Worm (Caenorhabditis elegans) whole organism, L1 larva: ENCODE measurements around the gene ama-1.
A peak's percentile ranks its signal among the peaks of the same experiment; 100 is the strongest.

ENCODE experiments used
- C16A3.4 ChIP-seq: fragments of 150-350 bp; optimal IDR thresholded peaks from 2 replicates; lab custom pipeline; 2014; ENCODE audit warnings: missing biosample characterization, missing genetic modification characterization
- F16B12.6 ChIP-seq: fragments of 150-350 bp; optimal IDR thresholded peaks from 2 replicates; lab custom pipeline; 2014; ENCODE audit warnings: missing biosample characterization, missing genetic modification characterization
- alr-1 ChIP-seq: fragments of 200-800 bp; sonication (Bioruptor generic); optimal IDR thresholded peaks from 2 replicates; lab custom pipeline; 2018; ENCODE audit warnings: borderline replicate concordance, mild to moderate bottlenecking, missing genetic modification characterization, missing compliant biosample characterization
- ama-1 ChIP-seq: fragments of 150-350 bp; optimal IDR thresholded peaks from 2 replicates; lab custom pipeline; 2014
- blmp-1 ChIP-seq: fragments of 150-350 bp; optimal IDR thresholded peaks from 2 replicates; lab custom pipeline; 2014; ENCODE audit warnings: missing biosample characterization, missing genetic modification characterization
- ceh-82 ChIP-seq, 3 experiments: fragments of 150-350 bp in 1 of 3; sonication (generic microtip) in 2 of 3; optimal IDR thresholded peaks; 2 replicates each; lab custom pipeline; 2014 to 2017; ENCODE audit warnings: missing biosample characterization in 3 of 3, missing genetic modification characterization in 3 of 3
- dpl-1 ChIP-seq, 3 experiments: fragments of 150-350 bp in 2 of 3; sonication (generic microtip) in 1 of 3; optimal IDR thresholded peaks; 2 replicates each; lab custom pipeline; 2014 to 2017; ENCODE audit warnings: missing biosample characterization in 3 of 3, missing genetic modification characterization in 3 of 3, missing genetic modification reagents in 3 of 3
- dsc-1 ChIP-seq: sonication (generic microtip); optimal IDR thresholded peaks from 2 replicates; lab custom pipeline; 2016; ENCODE audit warnings: mild to moderate bottlenecking, missing genetic modification characterization, missing compliant biosample characterization
- efl-1 ChIP-seq, 4 experiments: fragments of 150-350 bp; optimal IDR thresholded peaks in 3 of 4; peaks in 1 of 4; 1 replicate in 1 of 4; 2 replicates in 3 of 4; lab custom pipeline; 2014; ENCODE audit warnings: missing biosample characterization in 2 of 4, missing genetic modification characterization in 2 of 4, missing genetic modification reagents in 2 of 4
- egl-13 ChIP-seq: sonication (generic microtip); optimal IDR thresholded peaks from 2 replicates; lab custom pipeline; 2016; ENCODE audit warnings: missing genotype, missing genetic modification reagents, missing genetic modification characterization, missing compliant biosample characterization
- egl-27 ChIP-seq, 2 experiments: fragments of 150-350 bp in 1 of 2; sonication (generic microtip); optimal IDR thresholded peaks; 3 replicates each; lab custom pipeline; 2017 to 2018; ENCODE audit warnings: missing biosample characterization in 2 of 2, missing genetic modification characterization in 2 of 2, missing genetic modification reagents in 2 of 2
- elt-3 ChIP-seq, 6 experiments: fragments of 150-350 bp in 1 of 6; sonication (generic microtip); optimal IDR thresholded peaks; 2 replicates each; lab custom pipeline; 2017 to 2018; ENCODE audit warnings: missing biosample characterization in 6 of 6, missing genetic modification characterization in 6 of 6, inconsistent platforms in 1 of 6
- fkh-10 ChIP-seq: sonication (generic microtip); optimal IDR thresholded peaks from 2 replicates; lab custom pipeline; 2017; ENCODE audit warnings: missing biosample characterization, missing genetic modification reagents, missing genetic modification characterization
- fkh-8 ChIP-seq: sonication (generic microtip); optimal IDR thresholded peaks from 2 replicates; lab custom pipeline; 2016; ENCODE audit warnings: mild to moderate bottlenecking, missing genetic modification characterization, missing compliant biosample characterization
- fos-1 ChIP-seq: fragments of 150-350 bp; optimal IDR thresholded peaks from 2 replicates; lab custom pipeline; 2014; ENCODE audit warnings: missing biosample characterization, missing genetic modification characterization
- hlh-17 ChIP-seq: fragments of 200-800 bp; sonication (Bioruptor generic); optimal IDR thresholded peaks from 2 replicates; lab custom pipeline; 2018; ENCODE audit warnings: missing genetic modification characterization, mild to moderate bottlenecking, missing compliant biosample characterization, moderate library complexity, borderline replicate concordance
- jun-1 ChIP-seq: fragments of 150-350 bp; optimal IDR thresholded peaks from 2 replicates; lab custom pipeline; 2014; ENCODE audit warnings: missing biosample characterization, missing genetic modification reagents, missing genetic modification characterization
- lin-13 ChIP-seq: fragments of 150-350 bp; optimal IDR thresholded peaks from 2 replicates; lab custom pipeline; 2014; ENCODE audit warnings: missing biosample characterization, missing genetic modification reagents, missing genetic modification characterization
- lin-14 ChIP-seq: fragments of 200-800 bp; sonication (Bioruptor generic); optimal IDR thresholded peaks from 2 replicates; lab custom pipeline; 2018; ENCODE audit warnings: mild to moderate bottlenecking, missing genetic modification characterization, moderate library complexity, missing compliant biosample characterization
- lin-35 ChIP-seq, 2 experiments: fragments of 150-350 bp; optimal IDR thresholded peaks; 2 replicates each; lab custom pipeline; 2014; ENCODE audit warnings: missing biosample characterization in 2 of 2, missing genetic modification characterization in 2 of 2, missing genetic modification reagents in 2 of 2
- lir-3 ChIP-seq: sonication (generic microtip); optimal IDR thresholded peaks from 2 replicates; lab custom pipeline; 2016; ENCODE audit warnings: mild to moderate bottlenecking, missing genetic modification characterization, moderate library complexity, missing compliant biosample characterization; ENCODE audit not compliant: poor library complexity
- lsy-2 ChIP-seq, 2 experiments: fragments of 150-350 bp; optimal IDR thresholded peaks; 2 replicates each; lab custom pipeline; 2014; ENCODE audit warnings: missing biosample characterization in 2 of 2, missing genetic modification characterization in 2 of 2
- mab-9 ChIP-seq: fragments of 200-800 bp; sonication (Bioruptor generic); IDR thresholded peaks from 2 replicates; pipeline ENCODE4 v1.3.6; 2022; ENCODE audit warnings: missing genetic modification reagents, missing genetic modification characterization, missing compliant biosample characterization
- mdl-1 ChIP-seq, 2 experiments: fragments of 150-350 bp; optimal IDR thresholded peaks; 2 replicates each; lab custom pipeline; 2014 to 2017; ENCODE audit warnings: missing biosample characterization in 2 of 2, missing genetic modification characterization in 2 of 2, inconsistent platforms in 1 of 2
- mep-1 ChIP-seq: fragments of 150-350 bp; optimal IDR thresholded peaks from 2 replicates; lab custom pipeline; 2014; ENCODE audit warnings: missing biosample characterization, missing genetic modification characterization
- nhr-19 ChIP-seq: fragments of 200-800 bp; sonication (Bioruptor generic); conservative IDR thresholded peaks from 2 replicates; pipeline ENCODE4 v1.3.6; 2022; ENCODE audit warnings: missing genetic modification characterization, missing compliant biosample characterization
- nhr-20 ChIP-seq: sonication (generic microtip); optimal IDR thresholded peaks from 2 replicates; lab custom pipeline; 2016; ENCODE audit warnings: mild to moderate bottlenecking, missing genetic modification characterization, missing compliant biosample characterization
- nhr-237 ChIP-seq: fragments of 150-350 bp; optimal IDR thresholded peaks from 2 replicates; lab custom pipeline; 2014; ENCODE audit warnings: missing biosample characterization, missing genetic modification characterization
- nhr-28 ChIP-seq: fragments of 150-350 bp; optimal IDR thresholded peaks from 2 replicates; lab custom pipeline; 2014; ENCODE audit warnings: missing biosample characterization, missing genetic modification characterization
- nhr-47 ChIP-seq: sonication (generic microtip); optimal IDR thresholded peaks from 2 replicates; lab custom pipeline; 2016; ENCODE audit warnings: mild to moderate bottlenecking, missing genetic modification characterization, moderate library complexity, missing compliant biosample characterization
- nhr-71 ChIP-seq: sonication (generic microtip); optimal IDR thresholded peaks from 2 replicates; lab custom pipeline; 2016; ENCODE audit warnings: mild to moderate bottlenecking, missing genetic modification characterization, moderate library complexity, missing compliant biosample characterization
- nhr-76 ChIP-seq: sonication (generic microtip); optimal IDR thresholded peaks from 2 replicates; lab custom pipeline; 2017; ENCODE audit warnings: missing biosample characterization, missing genetic modification characterization
- nhr-77 ChIP-seq: fragments of 150-350 bp; optimal IDR thresholded peaks from 2 replicates; lab custom pipeline; 2014; ENCODE audit warnings: missing biosample characterization, missing genetic modification characterization
- nhr-84 ChIP-seq: sonication (generic microtip); optimal IDR thresholded peaks from 2 replicates; lab custom pipeline; 2017; ENCODE audit warnings: missing biosample characterization, missing genetic modification characterization
- nhr-90 ChIP-seq: sonication (generic microtip); optimal IDR thresholded peaks from 2 replicates; lab custom pipeline; 2016; ENCODE audit warnings: mild to moderate bottlenecking, missing genetic modification characterization, missing compliant biosample characterization; ENCODE audit not compliant: poor library complexity
- pax-3 ChIP-seq: fragments of 200-800 bp; sonication (Bioruptor generic); optimal IDR thresholded peaks from 2 replicates; lab custom pipeline; 2018; ENCODE audit warnings: mild to moderate bottlenecking, missing genetic modification characterization, moderate library complexity, missing compliant biosample characterization
- rnt-1 ChIP-seq: sonication (generic microtip); optimal IDR thresholded peaks from 2 replicates; lab custom pipeline; 2016; ENCODE audit warnings: mild to moderate bottlenecking, missing genetic modification characterization, moderate library complexity, missing compliant biosample characterization
- skn-1 ChIP-seq: fragments of 150-350 bp; optimal IDR thresholded peaks from 2 replicates; lab custom pipeline; 2014; ENCODE audit warnings: missing biosample characterization, missing genetic modification characterization
- snpc-4 ChIP-seq: fragments of 150-350 bp; optimal IDR thresholded peaks from 2 replicates; lab custom pipeline; 2014; ENCODE audit warnings: missing biosample characterization, missing genetic modification characterization
- snu-23 ChIP-seq: sonication (generic microtip); optimal IDR thresholded peaks from 2 replicates; lab custom pipeline; 2016; ENCODE audit warnings: missing genetic modification characterization, missing compliant biosample characterization
- sox-4 ChIP-seq: sonication (generic microtip); optimal IDR thresholded peaks from 2 replicates; lab custom pipeline; 2016; ENCODE audit warnings: missing genetic modification characterization, missing compliant biosample characterization
- swsn-7 ChIP-seq: sonication (generic microtip); optimal IDR thresholded peaks from 2 replicates; lab custom pipeline; 2016; ENCODE audit warnings: missing genetic modification characterization, missing compliant biosample characterization
- tbx-2 ChIP-seq: sonication (generic microtip); optimal IDR thresholded peaks from 2 replicates; lab custom pipeline; 2016; ENCODE audit warnings: missing genetic modification characterization, missing compliant biosample characterization
- unc-130 ChIP-seq: fragments of 150-350 bp; optimal IDR thresholded peaks from 2 replicates; lab custom pipeline; 2017; ENCODE audit warnings: missing biosample characterization, missing genetic modification characterization, inconsistent platforms
- unc-62 ChIP-seq: fragments of 150-350 bp; optimal IDR thresholded peaks from 2 replicates; lab custom pipeline; 2014; ENCODE audit warnings: missing biosample characterization, missing genetic modification reagents, missing genetic modification characterization
- unc-98 ChIP-seq: fragments of 200-800 bp; sonication (Bioruptor generic); IDR thresholded peaks from 2 replicates; pipeline ENCODE4 v1.3.6; 2022; ENCODE audit warnings: missing genetic modification characterization, missing compliant biosample characterization
- vab-15 ChIP-seq: sonication (generic microtip); optimal IDR thresholded peaks from 2 replicates; lab custom pipeline; 2017; ENCODE audit warnings: missing genotype, mild to moderate bottlenecking, missing genetic modification characterization, missing compliant biosample characterization
- xbp-1 ChIP-seq: sonication (generic microtip); optimal IDR thresholded peaks from 2 replicates; lab custom pipeline; 2016; ENCODE audit warnings: missing genetic modification characterization, missing compliant biosample characterization
- zag-1 ChIP-seq: fragments of 150-350 bp; optimal IDR thresholded peaks from 2 replicates; lab custom pipeline; 2014; ENCODE audit warnings: missing biosample characterization, missing genetic modification characterization
- zip-4 ChIP-seq: fragments of 200-800 bp; sonication (Bioruptor generic); optimal IDR thresholded peaks from 2 replicates; lab custom pipeline; 2018; ENCODE audit warnings: mild to moderate bottlenecking, missing genetic modification characterization, moderate library complexity, missing compliant biosample characterization
- ztf-4 ChIP-seq: fragments of 150-350 bp; optimal IDR thresholded peaks from 2 replicates; lab custom pipeline; 2014; ENCODE audit warnings: missing biosample characterization, missing genetic modification characterization

Gene ama-1

ce11 chrIV:4215349-4215748 is 32.5 kb upstream of the ama-1 start:
- TF ChIP-seq nhr-84 (tag; lab: Kevin White, UChicago) (no peak), zip-4 (GFP tag; lab: Kevin White, UChicago) (no peak), egl-27 (tag; optimal IDR thresholded peaks at IDR 0.05; lab: Kevin White, UChicago) (no peak), lin-14 (GFP tag; lab: Kevin White, UChicago) (peak; percentile 88), swsn-7 (tag; lab: Kevin White, UChicago) (peak; percentile 54), ama-1 (peak; percentile 63), ztf-4 (tag; lab: Kevin White, UChicago) (peak; percentile 28), nhr-77 (tag; lab: Kevin White, UChicago) (peak; percentile 52), nhr-47 (tag; lab: Kevin White, UChicago) (peak; percentile 62), fkh-10 (peak; percentile 52), blmp-1 (tag; lab: Kevin White, UChicago) (peak; percentile 76), dsc-1 (tag; lab: Kevin White, UChicago) (peak; percentile 5), fos-1 (tag; lab: Kevin White, UChicago) (peak; percentile 15), fkh-8 (tag; lab: Kevin White, UChicago) (peak; percentile 73), mdl-1 (tag; optimal IDR thresholded peaks at IDR 0.05; lab: Kevin White, UChicago) (peak in 1 of 2 experiments; percentile 81), unc-98 (GFP tag; lab: Robert Waterston, UW) (no peak), sox-4 (tag; lab: Kevin White, UChicago) (no peak), jun-1 (peak; percentile 11), lir-3 (no peak), nhr-19 (GFP tag; lab: Robert Waterston, UW) (peak; percentile 34), hlh-17 (GFP tag; lab: Kevin White, UChicago) (no peak), rnt-1 (tag; lab: Kevin White, UChicago) (peak; percentile 43), egl-13 (no peak), nhr-237 (tag; lab: Kevin White, UChicago) (peak; percentile 18), snpc-4 (tag; lab: Kevin White, UChicago) (no peak), dpl-1 (GFP tag; optimal IDR thresholded peaks at IDR 0.05; lab: Kevin White, UChicago) (peak in 2 of 3 experiments; percentile 24 to 45), vab-15 (tag; lab: Kevin White, UChicago) (no peak), nhr-90 (tag; lab: Kevin White, UChicago) (peak; percentile 29), snu-23 (GFP tag; lab: Kevin White, UChicago) (peak; percentile 80), C16A3.4 (tag; lab: Kevin White, UChicago) (peak; percentile 51), nhr-76 (tag; lab: Kevin White, UChicago) (no peak), unc-62 (GFP tag; lab: Kevin White, UChicago) (no peak), ceh-82 (tag; optimal IDR thresholded peaks at IDR 0.05; lab: Kevin White, UChicago) (peak; percentile 21 to 61 (median 39)), zag-1 (tag; lab: Kevin White, UChicago) (no peak), lsy-2 (tag; optimal IDR thresholded peaks at IDR 0.05; lab: Kevin White, UChicago) (peak; percentile 63 to 89), nhr-20 (tag; lab: Kevin White, UChicago) (peak; percentile 72), tbx-2 (tag; lab: Kevin White, UChicago) (peak; percentile 32), lin-13 (GFP tag; lab: Kevin White, UChicago) (peak; percentile 63), unc-130 (tag; lab: Kevin White, UChicago) (no peak), xbp-1 (peak; percentile 10), lin-35 (GFP tag; optimal IDR thresholded peaks at IDR 0.05; lab: Kevin White, UChicago) (peak; percentile 49 to 68), nhr-71 (peak; percentile 78), elt-3 (tag; optimal IDR thresholded peaks at IDR 0.05; lab: Kevin White, UChicago) (peak in 3 of 6 experiments; percentile 23 to 72 (median 47)), pax-3 (peak; percentile 7), alr-1 (tag; lab: Kevin White, UChicago) (no peak), nhr-28 (tag; lab: Kevin White, UChicago) (no peak), skn-1 (peak; percentile 100), efl-1 (optimal IDR thresholded peaks at IDR 0.05; lab: Kevin White, UChicago) (peak; percentile 60 to 78), efl-1 (GFP tag; optimal IDR thresholded peaks at IDR 0.05 in 1 of 2; lab: Kevin White, UChicago) (peak; percentile 21 to 87), F16B12.6 (peak; percentile 39), mab-9 (GFP tag; lab: Robert Waterston, UW) (no peak), mep-1 (tag; lab: Kevin White, UChicago) (peak; percentile 78)
- TF ChIP-seq, all 84 proteins: peak for 34
